Worm (Caenorhabditis elegans) whole organism, late embryonic: ENCODE measurements around the gene C27A7.8.

ENCODE experiments used
- ceh-24 ChIP-seq: sonication (generic microtip); optimal IDR thresholded peaks from 2 replicates; lab custom pipeline; 2016; ENCODE audit warnings: mild to moderate bottlenecking, missing genetic modification characterization, missing compliant biosample characterization
- ceh-34 ChIP-seq: sonication (generic microtip); optimal IDR thresholded peaks from 2 replicates; lab custom pipeline; 2016; ENCODE audit warnings: mild to moderate bottlenecking, missing genetic modification characterization, missing compliant biosample characterization
- ceh-9 ChIP-seq: sonication (generic microtip); optimal IDR thresholded peaks from 2 replicates; lab custom pipeline; 2016; ENCODE audit warnings: mild to moderate bottlenecking, missing genetic modification characterization, inconsistent platforms, missing compliant biosample characterization
- dmd-4 ChIP-seq: sonication (generic microtip); optimal IDR thresholded peaks from 2 replicates; lab custom pipeline; 2016; ENCODE audit warnings: borderline replicate concordance, missing genetic modification characterization, missing compliant biosample characterization
- elt-4 ChIP-seq: sonication (generic microtip); optimal IDR thresholded peaks from 2 replicates; lab custom pipeline; 2016; ENCODE audit warnings: missing genetic modification characterization, missing compliant biosample characterization
- pha-2 ChIP-seq: sonication (generic microtip); optimal IDR thresholded peaks from 2 replicates; lab custom pipeline; 2017; ENCODE audit warnings: mild to moderate bottlenecking, missing genetic modification characterization, missing compliant biosample characterization

DNA sequence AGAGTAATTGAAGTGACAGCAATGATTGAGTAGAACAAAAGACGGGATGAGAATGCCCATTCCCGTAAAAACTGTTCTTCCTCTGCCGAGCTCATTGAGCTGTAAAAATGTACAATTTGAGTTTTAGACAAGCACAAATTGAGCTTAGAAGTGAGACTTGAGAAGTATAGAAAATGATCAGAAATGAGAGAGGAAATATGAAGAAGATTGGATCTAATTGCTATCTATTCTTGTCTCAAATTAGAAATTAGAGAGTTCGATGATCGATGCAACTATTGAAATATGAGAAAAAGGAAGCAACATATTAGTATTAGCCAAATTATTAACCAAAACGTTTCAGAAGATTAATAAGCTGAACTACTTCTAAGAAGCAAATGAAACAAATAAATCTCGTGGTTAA is 17.2 kb downstream of the C27A7.8 start, which contains the start of gene ZK863.1:
- TF ChIP-seq ceh-9 (tag; lab: Kevin White, UChicago) (no peak), pha-2 (tag; lab: Kevin White, UChicago) (no peak), dmd-4 (tag; lab: Kevin White, UChicago) (no peak), elt-4 (tag; lab: Kevin White, UChicago) (no peak), ceh-34 (tag; lab: Kevin White, UChicago) (no peak), ceh-24 (tag; lab: Kevin White, UChicago) (no peak)
